Worm (Caenorhabditis elegans): Measurements from ENCODE around the gene dyf-3.

DNA sequence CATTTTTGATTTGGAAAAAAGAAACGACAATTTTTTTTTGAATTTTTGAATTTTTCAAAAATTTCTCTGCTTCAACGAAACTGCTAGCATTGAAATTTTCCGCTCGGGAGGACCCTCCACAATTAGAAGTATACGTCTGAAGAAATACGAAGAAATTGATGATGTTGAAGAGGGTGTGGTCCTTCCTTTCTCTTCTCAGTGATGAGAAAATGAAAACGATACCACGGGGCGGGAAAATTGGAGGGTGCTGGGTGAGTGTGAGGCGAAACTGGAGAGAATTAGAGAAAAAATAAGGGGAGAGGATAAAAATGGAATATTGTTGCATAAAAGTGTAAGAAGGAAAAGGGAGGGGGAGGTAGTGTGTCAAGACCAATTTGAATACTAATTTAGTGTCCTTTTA lies 47.0 kb downstream of the dyf-3 start:
- TF ChIP-seq mdl-1 (tag; optimal IDR thresholded peaks at IDR 0.05) (no peak), crh-2 (tag; optimal IDR thresholded peaks at IDR 0.05) (no peak), nhr-129 (tag; optimal IDR thresholded peaks at IDR 0.05) (no peak), C34F6.9 (tag; optimal IDR thresholded peaks at IDR 0.05) (no peak), unc-39 (tag; optimal IDR thresholded peaks at IDR 0.05) (no peak), ama-1 (optimal IDR thresholded peaks at IDR 0.05) (no peak), unc-55 (GFP tag; optimal IDR thresholded peaks at IDR 0.05) (no peak), elt-3 (tag; optimal IDR thresholded peaks at IDR 0.05) (no peak)

Measured in whole organism, L2 larva.